Fruit fly (Drosophila melanogaster) whole organism, embryonic: Measurements from ENCODE around the gene CG10301.

Source experiments
- Atf-2 ChIP-seq: fragments of 200-800 bp; sonication (Bioruptor generic); optimal IDR thresholded peaks from 2 replicates; lab custom pipeline; 2016; ENCODE audit warnings: missing biosample characterization, missing genetic modification characterization
- B-H1 ChIP-seq: fragments of 200-800 bp; sonication (Bioruptor generic); IDR thresholded peaks from 3 replicates; pipeline ENCODE4 v1.3.6; 2022; ENCODE audit warnings: missing biosample characterization, missing genetic modification characterization
- CG10267 ChIP-seq: fragments of 200-800 bp; sonication (Bioruptor generic); optimal IDR thresholded peaks from 2 replicates; lab custom pipeline; 2018; ENCODE audit warnings: missing biosample characterization, mild to moderate bottlenecking, missing genetic modification characterization, moderate library complexity
- CG11456 ChIP-seq: fragments of 200-800 bp; sonication (Bioruptor generic); IDR thresholded peaks from 3 replicates; pipeline ENCODE4 v1.3.6; 2022; ENCODE audit warnings: missing biosample characterization, missing genetic modification characterization
- CG13775 ChIP-seq: fragments of 200-800 bp; sonication (Bioruptor generic); optimal IDR thresholded peaks from 3 replicates; lab custom pipeline; 2017; ENCODE audit warnings: missing biosample characterization, mild to moderate bottlenecking, missing genetic modification characterization
- CG14014 ChIP-seq: fragments of 200-800 bp; sonication (Bioruptor generic); IDR thresholded peaks from 2 replicates; pipeline ENCODE4 v1.3.6; 2022; ENCODE audit warnings: missing biosample characterization, missing genetic modification characterization
- CG14050 ChIP-seq: fragments of 200-800 bp; sonication (Bioruptor generic); IDR thresholded peaks from 3 replicates; pipeline ENCODE4 v1.3.6; 2022; ENCODE audit warnings: missing biosample characterization, missing genetic modification characterization
- CG15269 ChIP-seq: fragments of 200-800 bp; sonication (Bioruptor generic); optimal IDR thresholded peaks from 2 replicates; lab custom pipeline; 2018; ENCODE audit warnings: missing biosample characterization, mild to moderate bottlenecking, missing genetic modification characterization, moderate library complexity
- CG15601 ChIP-seq: fragments of 200-800 bp; sonication (Bioruptor generic); optimal IDR thresholded peaks from 3 replicates; lab custom pipeline; 2019; ENCODE audit warnings: missing biosample characterization, mild to moderate bottlenecking, missing genetic modification characterization, moderate library complexity
- CG16863 ChIP-seq: fragments of 200-800 bp; sonication (Bioruptor generic); optimal IDR thresholded peaks from 3 replicates; lab custom pipeline; 2016; ENCODE audit warnings: missing biosample characterization, missing genetic modification characterization
- CG17328 ChIP-seq: fragments of 200-800 bp; sonication (Bioruptor generic); IDR thresholded peaks from 2 replicates; pipeline ENCODE4 v1.3.6; 2022; ENCODE audit warnings: missing biosample characterization, missing genetic modification characterization
- CG2116 ChIP-seq: fragments of 200-800 bp; sonication (Bioruptor generic); optimal IDR thresholded peaks from 3 replicates; lab custom pipeline; 2018; ENCODE audit warnings: missing biosample characterization, mild to moderate bottlenecking, missing genetic modification characterization
- CG2678 ChIP-seq: fragments of 200-800 bp; sonication (Bioruptor generic); optimal IDR thresholded peaks from 3 replicates; lab custom pipeline; 2019; ENCODE audit warnings: missing biosample characterization, mild to moderate bottlenecking, missing genetic modification characterization, moderate library complexity
- CG34224 ChIP-seq: fragments of 200-800 bp; sonication (Bioruptor generic); IDR thresholded peaks from 3 replicates; pipeline ENCODE4 v1.3.6; 2022; ENCODE audit warnings: missing biosample characterization, missing genetic modification characterization; ENCODE audit not compliant: partially characterized antibody
- CG4360 ChIP-seq: fragments of 200-800 bp; sonication (Bioruptor generic); IDR thresholded peaks from 2 replicates; pipeline ENCODE4 v1.3.6; 2022; ENCODE audit warnings: missing biosample characterization, missing genetic modification characterization
- CG4820 ChIP-seq: fragments of 200-800 bp; sonication (Bioruptor generic); optimal IDR thresholded peaks from 3 replicates; lab custom pipeline; 2016; ENCODE audit warnings: missing biosample characterization, missing genetic modification characterization
- CG4854 ChIP-seq: fragments of 200-800 bp; sonication (Bioruptor generic); optimal IDR thresholded peaks from 2 replicates; lab custom pipeline; 2016; ENCODE audit warnings: missing biosample characterization, missing genetic modification characterization, inconsistent platforms
- CG8089 ChIP-seq: fragments of 200-800 bp; sonication (Bioruptor generic); optimal IDR thresholded peaks from 3 replicates; lab custom pipeline; 2016; ENCODE audit warnings: missing biosample characterization, missing genetic modification characterization
- E2f1 ChIP-seq: fragments of 200-800 bp; sonication (Bioruptor generic); IDR thresholded peaks from 2 replicates; pipeline ENCODE4 v1.3.6; 2022; ENCODE audit warnings: missing biosample characterization, missing genetic modification characterization
- Eip74EF ChIP-seq, 2 experiments: fragments of 200-800 bp in 1 of 2; fragments of >200 bp in 1 of 2; sonication (Bioruptor generic) in 1 of 2; optimal IDR thresholded peaks; 2 replicates each; lab custom pipeline; 2017 to 2019; ENCODE audit warnings: missing biosample characterization in 2 of 2, missing genetic modification characterization in 2 of 2, mild to moderate bottlenecking in 1 of 2, moderate library complexity in 1 of 2
- Ets97D ChIP-seq: fragments of 200-800 bp; sonication (Bioruptor generic); optimal IDR thresholded peaks from 3 replicates; lab custom pipeline; 2016; ENCODE audit warnings: missing biosample characterization, missing genetic modification characterization
- Fer1 ChIP-seq: fragments of 200-800 bp; sonication (Bioruptor generic); optimal IDR thresholded peaks from 2 replicates; lab custom pipeline; 2017; ENCODE audit warnings: missing biosample characterization, mild to moderate bottlenecking, missing genetic modification characterization
- Fer2 ChIP-seq: fragments of 200-800 bp; sonication (Bioruptor generic); optimal IDR thresholded peaks from 2 replicates; lab custom pipeline; 2018; ENCODE audit warnings: missing biosample characterization, mild to moderate bottlenecking, missing genetic modification characterization, moderate library complexity
- H15 ChIP-seq: fragments of 200-800 bp; sonication (Bioruptor generic); IDR thresholded peaks from 3 replicates; pipeline ENCODE4 v1.3.6; 2022; ENCODE audit warnings: missing biosample characterization, missing genetic modification characterization
- HLH54F ChIP-seq: fragments of 200-800 bp; sonication (Bioruptor generic); optimal IDR thresholded peaks from 3 replicates; lab custom pipeline; 2016; ENCODE audit warnings: missing biosample characterization, missing genetic modification characterization
- NFAT ChIP-seq: fragments of 200-800 bp; sonication (Bioruptor generic); IDR thresholded peaks from 2 replicates; pipeline ENCODE4 v1.3.6; 2022; ENCODE audit warnings: missing biosample characterization, missing genetic modification characterization
- Neu2 ChIP-seq: fragments of 200-800 bp; sonication (Bioruptor generic); optimal IDR thresholded peaks from 3 replicates; lab custom pipeline; 2016; ENCODE audit warnings: missing biosample characterization, missing genetic modification characterization, borderline replicate concordance
- PHDP ChIP-seq: fragments of 200-800 bp; sonication (Bioruptor generic); optimal IDR thresholded peaks from 3 replicates; lab custom pipeline; 2018; ENCODE audit warnings: missing biosample characterization, mild to moderate bottlenecking, missing genetic modification characterization, moderate library complexity
- bcd ChIP-seq: fragments of 200-800 bp; sonication (Bioruptor generic); optimal IDR thresholded peaks from 2 replicates; lab custom pipeline; 2017; ENCODE audit warnings: missing biosample characterization, mild to moderate bottlenecking, missing genetic modification characterization
- cas ChIP-seq: fragments of 200-800 bp; sonication (Bioruptor generic); IDR thresholded peaks from 2 replicates; pipeline ENCODE4 v1.3.6; 2022; ENCODE audit warnings: missing biosample characterization, missing genetic modification characterization
- chif ChIP-seq, 2 experiments: fragments of 200-800 bp; sonication (Bioruptor generic); optimal IDR thresholded peaks; 3 replicates each; lab custom pipeline; 2016; ENCODE audit warnings: missing biosample characterization in 2 of 2, missing genetic modification characterization in 2 of 2
- crol ChIP-seq: fragments of 200-800 bp; sonication (Bioruptor generic); IDR thresholded peaks from 2 replicates; pipeline ENCODE4 v1.3.6; 2022; ENCODE audit warnings: missing biosample characterization, missing genetic modification characterization
- cwo ChIP-seq: fragments of 200-800 bp; sonication (Bioruptor generic); optimal IDR thresholded peaks from 3 replicates; lab custom pipeline; 2017; ENCODE audit warnings: missing biosample characterization, missing genetic modification characterization, mild to moderate bottlenecking, moderate library complexity, missing genetic modification reagents
- disco-r ChIP-seq: fragments of 200-800 bp; sonication (Bioruptor generic); optimal IDR thresholded peaks from 2 replicates; lab custom pipeline; 2016; ENCODE audit warnings: missing biosample characterization, missing genetic modification characterization
- dm ChIP-seq: fragments of 200-800 bp; sonication (Bioruptor generic); optimal IDR thresholded peaks from 3 replicates; lab custom pipeline; 2016; ENCODE audit warnings: missing biosample characterization, missing genetic modification characterization
- dmrt11E ChIP-seq: fragments of 200-800 bp; sonication (Bioruptor generic); optimal IDR thresholded peaks from 3 replicates; lab custom pipeline; 2018; ENCODE audit warnings: missing biosample characterization, mild to moderate bottlenecking, missing genetic modification characterization, moderate library complexity
- dmrt99B ChIP-seq: fragments of 200-800 bp; sonication (Bioruptor generic); optimal IDR thresholded peaks from 2 replicates; lab custom pipeline; 2018; ENCODE audit warnings: missing biosample characterization, mild to moderate bottlenecking, missing genetic modification characterization, moderate library complexity
- fru ChIP-seq: fragments of >200 bp; optimal IDR thresholded peaks from 2 replicates; lab custom pipeline; 2017
- grau ChIP-seq: fragments of 200-800 bp; optimal IDR thresholded peaks from 3 replicates; lab custom pipeline; 2019; ENCODE audit warnings: missing biosample characterization, mild to moderate bottlenecking, missing genetic modification characterization, moderate library complexity
- h ChIP-seq: fragments of >200 bp; optimal IDR thresholded peaks from 2 replicates; lab custom pipeline; 2017
- hb ChIP-seq: fragments of 200-800 bp; sonication (Bioruptor generic); IDR thresholded peaks from 3 replicates; pipeline ENCODE4 v1.3.6; 2022; ENCODE audit warnings: missing biosample characterization, missing genetic modification characterization; ENCODE audit not compliant: partially characterized antibody
- kay ChIP-seq: fragments of 200-800 bp; sonication (Bioruptor generic); optimal IDR thresholded peaks from 2 replicates; lab custom pipeline; 2016; ENCODE audit warnings: missing biosample characterization, missing genetic modification characterization
- mirr ChIP-seq: fragments of 200-800 bp; sonication (Bioruptor generic); optimal IDR thresholded peaks from 3 replicates; lab custom pipeline; 2018; ENCODE audit warnings: missing biosample characterization, mild to moderate bottlenecking, missing genetic modification characterization
- psq ChIP-seq: fragments of 200-800 bp; sonication (Bioruptor generic); optimal IDR thresholded peaks from 2 replicates; lab custom pipeline; 2017; ENCODE audit warnings: missing biosample characterization, missing genetic modification characterization
- repo ChIP-seq: fragments of 200-800 bp; sonication (Bioruptor generic); optimal IDR thresholded peaks from 2 replicates; lab custom pipeline; 2016; ENCODE audit warnings: missing biosample characterization, missing genetic modification characterization
- salm ChIP-seq: fragments of 200-800 bp; sonication (Bioruptor generic); optimal IDR thresholded peaks from 2 replicates; lab custom pipeline; 2018; ENCODE audit warnings: missing biosample characterization, mild to moderate bottlenecking, missing genetic modification characterization
- sima ChIP-seq: fragments of 200-800 bp; sonication (Bioruptor generic); optimal IDR thresholded peaks from 2 replicates; lab custom pipeline; 2016; ENCODE audit warnings: missing biosample characterization, missing genetic modification characterization
- tin ChIP-seq: fragments of 200-800 bp; sonication (Bioruptor generic); optimal IDR thresholded peaks from 3 replicates; lab custom pipeline; 2016; ENCODE audit warnings: missing biosample characterization, missing genetic modification characterization
- unpg ChIP-seq: fragments of 200-800 bp; sonication (Bioruptor generic); optimal IDR thresholded peaks from 3 replicates; lab custom pipeline; 2018; ENCODE audit warnings: missing biosample characterization, mild to moderate bottlenecking, missing genetic modification characterization, moderate library complexity
- vvl ChIP-seq: fragments of 200-800 bp; sonication (Bioruptor generic); IDR thresholded peaks from 2 replicates; pipeline ENCODE4 v1.3.6; 2022; ENCODE audit warnings: missing biosample characterization, missing genetic modification characterization
- wor ChIP-seq: fragments of 200-800 bp; sonication (Bioruptor generic); IDR thresholded peaks from 2 replicates; pipeline ENCODE4 v1.3.6; 2022; ENCODE audit warnings: missing biosample characterization, missing genetic modification characterization
- zen2 ChIP-seq: fragments of 200-800 bp; sonication (Bioruptor generic); IDR thresholded peaks from 3 replicates; pipeline ENCODE4 v1.3.6; 2022; ENCODE audit warnings: missing biosample characterization, missing genetic modification characterization; ENCODE audit not compliant: partially characterized antibody

The CG10301 gene

DNA sequence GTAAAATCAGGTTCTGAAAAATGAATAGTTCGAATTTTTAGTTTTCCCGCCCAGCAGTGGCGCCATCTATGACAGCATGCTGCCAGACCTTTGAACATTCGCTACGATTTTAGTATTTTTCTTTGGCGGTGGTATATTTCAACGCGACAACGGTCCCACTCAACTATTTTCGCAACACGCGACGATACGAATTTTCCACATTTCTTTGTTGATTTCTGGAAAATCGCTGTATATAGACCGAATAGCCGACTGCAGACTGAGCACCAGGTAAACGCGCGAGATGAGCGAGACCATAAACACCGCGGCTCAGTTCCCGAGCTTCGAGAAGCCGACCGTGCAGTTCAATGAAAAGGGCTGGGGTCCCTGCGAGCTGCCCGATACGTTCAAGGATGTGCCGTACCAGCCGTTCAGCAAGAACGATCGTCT lies 30.0 kb upstream of the CG10301 start, which contains the start of gene eIF3d1 (continued):
- no peak for TF ChIP-seq CG4854 (GFP tag; lab: Kevin White, UChicago)
- no peak for TF ChIP-seq CG17328 (GFP tag; lab: Robert Waterston, UW)
- TF ChIP-seq psq (GFP tag; lab: Kevin White, UChicago): no peak
- peak; percentile 77 for TF ChIP-seq Ets97D
- TF ChIP-seq cas: no peak
- no peak for TF ChIP-seq CG4360 (GFP tag; lab: Robert Waterston, UW)
- TF ChIP-seq salm (tag; lab: Kevin White, UChicago): no peak
- TF ChIP-seq crol (GFP tag; lab: Robert Waterston, UW): no peak
- no peak for TF ChIP-seq kay
- TF ChIP-seq sima (GFP tag; lab: Kevin White, UChicago): no peak
- no peak for TF ChIP-seq fru (lab: Kevin White, UChicago)
- peak; percentile 18 for TF ChIP-seq CG15601 (tag; lab: Kevin White, UChicago)
- TF ChIP-seq CG11456: no peak
- peak; percentile 58 for TF ChIP-seq CG10267 (tag; lab: Kevin White, UChicago)
- TF ChIP-seq Eip74EF (GFP tag; optimal IDR thresholded peaks at IDR 0.05; lab: Kevin White, UChicago): no peak
- TF ChIP-seq Neu2: no peak
- TF ChIP-seq dmrt11E (tag; lab: Kevin White, UChicago): peak; percentile 16
- no peak for TF ChIP-seq zen2
- no peak for TF ChIP-seq wor
- TF ChIP-seq CG13775 (GFP tag; lab: Kevin White, UChicago): no peak
- no peak for TF ChIP-seq unpg (GFP tag; lab: Kevin White, UChicago)
- TF ChIP-seq PHDP (tag; lab: Kevin White, UChicago): no peak
- no peak for TF ChIP-seq mirr (GFP tag; lab: Kevin White, UChicago)
- TF ChIP-seq CG2678 (tag; lab: Kevin White, UChicago): no peak
- TF ChIP-seq CG15269 (tag; lab: Kevin White, UChicago): no peak
- TF ChIP-seq dmrt99B (tag; lab: Kevin White, UChicago): no peak
- TF ChIP-seq grau: no peak
- TF ChIP-seq repo (GFP tag; lab: Kevin White, UChicago): no peak
- peak; percentile 12 to 25 for TF ChIP-seq chif (GFP tag; optimal IDR thresholded peaks at IDR 0.05; lab: Kevin White, UChicago)
- no peak for TF ChIP-seq hb
- no peak for TF ChIP-seq HLH54F
- TF ChIP-seq Atf-2: no peak
- TF ChIP-seq CG4820 (GFP tag; lab: Kevin White, UChicago): no peak
- TF ChIP-seq Fer2 (tag; lab: Kevin White, UChicago): no peak
- peak; percentile 19 for TF ChIP-seq bcd
- TF ChIP-seq CG2116: peak; percentile 51
- no peak for TF ChIP-seq CG14014 (GFP tag; lab: Robert Waterston, UW)
- peak; percentile 20 for TF ChIP-seq tin
- TF ChIP-seq disco-r (GFP tag; lab: Kevin White, UChicago): no peak
- TF ChIP-seq CG14050 (GFP tag; lab: Robert Waterston, UW): no peak
- TF ChIP-seq dm: peak; percentile 91
- no peak for TF ChIP-seq h (lab: Kevin White, UChicago)
- TF ChIP-seq vvl (GFP tag; lab: Robert Waterston, UW): no peak
- TF ChIP-seq B-H1 (GFP tag; lab: Robert Waterston, UW): no peak
- peak; percentile 48; the same call in 1 of the 2 replicates for TF ChIP-seq NFAT (GFP tag; lab: Robert Waterston, UW)
- TF ChIP-seq H15 (GFP tag; lab: Robert Waterston, UW): no peak
- no peak for TF ChIP-seq Fer1 (GFP tag; lab: Kevin White, UChicago)
- TF ChIP-seq CG8089: no peak
- TF ChIP-seq E2f1 (GFP tag; lab: Robert Waterston, UW): peak; percentile 52; the same call in 1 of the 2 replicates
- TF ChIP-seq cwo (GFP tag; lab: Kevin White, UChicago): no peak
- no peak for TF ChIP-seq CG34224 (GFP tag; lab: Robert Waterston, UW)
- no peak for TF ChIP-seq CG16863 (GFP tag; lab: Kevin White, UChicago)
